Fruit fly (Drosophila melanogaster) ovary, adult (tissue): Measurements from ENCODE around the gene Mst85C.

Experiments
- CG17801 ChIP-seq: fragments of 200-800 bp; optimal IDR thresholded peaks from 2 replicates; lab custom pipeline; 2019; ENCODE audit warnings: missing biosample characterization, mild to moderate bottlenecking, missing genetic modification characterization, moderate library complexity; ENCODE audit not compliant: partially characterized antibody

The Mst85C gene

dm6 chr3R:9048466-9049072 lies at the start of gene Mst85C:
Mst85C (plus strand) TSS chr3R:9048645.
- no peak for TF ChIP-seq CG17801 (GFP tag; lab: Kevin White, UChicago)

dm6 chr3R:9001720-9002240 lies 46.7 kb upstream of the Mst85C start:
- TF ChIP-seq CG17801 (GFP tag; lab: Kevin White, UChicago): no peak

dm6 chr3R:9002542-9002941 lies 45.9 kb upstream of the Mst85C start:
- no peak for TF ChIP-seq CG17801 (GFP tag; lab: Kevin White, UChicago)

- TF ChIP-seq CG17801 (GFP tag; lab: Kevin White, UChicago): no peak
These were observed 44.7 kb upstream of the Mst85C start, which contains the start of the genes CG31100 and CG11980 for dm6 chr3R:9003600-9004223. CG31100 (minus strand) TSS chr3R:9003650. CG11980 (plus strand) TSS chr3R:9004017.

- TF ChIP-seq CG17801 (GFP tag; lab: Kevin White, UChicago): no peak
These were observed 42.3 kb upstream of the Mst85C start, which contains the start of the genes Prosbeta3 and Iru for dm6 chr3R:9006129-9006528. Prosbeta3 (minus strand) TSS chr3R:9006226. Iru (plus strand) TSS chr3R:9006456.

dm6 chr3R:9007258-9007657 lies 41.2 kb upstream of the Mst85C start:
- no peak for TF ChIP-seq CG17801 (GFP tag; lab: Kevin White, UChicago)

- peak; percentile 2 for TF ChIP-seq CG17801 (GFP tag; lab: Kevin White, UChicago)
These were observed 40.2 kb upstream of the Mst85C start, which contains the start of gene CG11983 for dm6 chr3R:9008202-9008601. CG11983 (plus strand) TSS chr3R:9008321.

- TF ChIP-seq CG17801 (GFP tag; lab: Kevin White, UChicago): no peak
These were observed 37.8 kb upstream of the Mst85C start for dm6 chr3R:9010695-9011094.

- no peak for TF ChIP-seq CG17801 (GFP tag; lab: Kevin White, UChicago)
These were observed 36.7 kb upstream of the Mst85C start for dm6 chr3R:9011708-9012107.

dm6 chr3R:9013765-9014380 lies 34.6 kb upstream of the Mst85C start:
- TF ChIP-seq CG17801 (GFP tag; lab: Kevin White, UChicago): peak; percentile 35

- no peak for TF ChIP-seq CG17801 (GFP tag; lab: Kevin White, UChicago)
These were observed 33.5 kb upstream of the Mst85C start, which contains the start of the genes Kcmf1, Sf3b5 and CG11986 for dm6 chr3R:9014859-9015466. Kcmf1 (minus strand) TSS chr3R:9014909. Sf3b5 (minus strand) TSS chr3R:9015341. CG11986 (plus strand) TSS chr3R:9015446.

- peak; percentile 46 for TF ChIP-seq CG17801 (GFP tag; lab: Kevin White, UChicago)
These were observed 31.6 kb upstream of the Mst85C start for dm6 chr3R:9016869-9017268.

- peak; percentile 16 for TF ChIP-seq CG17801 (GFP tag; lab: Kevin White, UChicago)
These were observed 28.7 kb upstream of the Mst85C start, which contains the start of gene tgo for dm6 chr3R:9019689-9020138. tgo (minus strand) TSS chr3R:9020022.

dm6 chr3R:9023934-9024333 lies 24.5 kb upstream of the Mst85C start:
- no peak for TF ChIP-seq CG17801 (GFP tag; lab: Kevin White, UChicago)
